Worm (Caenorhabditis elegans): ENCODE measurements around the gene K12H4.3.

- TF ChIP-seq pha-4 (tag; optimal IDR thresholded peaks at IDR 0.05) (no peak), dpl-1 (GFP tag; optimal IDR thresholded peaks at IDR 0.05) (no peak), egl-44 (GFP tag; IDR thresholded peaks at IDR 0.05) (no peak), F37B4.10 (GFP tag; IDR thresholded peaks at IDR 0.05) (no peak), K11D2.4 (GFP tag; IDR thresholded peaks at IDR 0.05) (no peak)
Measured at ce11 chrIII:8030963-8031362, 14.9 kb upstream of the K12H4.3 start, which contains the start of gene F44B9.9.
